Worm (Caenorhabditis elegans) whole organism, young adult: ENCODE results near the gene F53E2.2.

Experiments used
- B0035.1 ChIP-seq: sonication (generic microtip); optimal IDR thresholded peaks from 2 replicates; lab custom pipeline; 2016; ENCODE audit warnings: missing genetic modification characterization, mild to moderate bottlenecking, missing compliant biosample characterization, missing genotype, missing genetic modification reagents
- B0336.3 ChIP-seq: fragments of 200-800 bp; sonication (Bioruptor generic); IDR thresholded peaks from 2 replicates; pipeline ENCODE4 v1.3.6; 2022; ENCODE audit warnings: missing genetic modification characterization, missing compliant biosample characterization
- D2030.7 ChIP-seq: fragments of 200-800 bp; sonication (Bioruptor generic); IDR thresholded peaks from 2 replicates; pipeline ENCODE4 v1.3.6; 2022; ENCODE audit warnings: missing genetic modification reagents, missing genetic modification characterization, missing compliant biosample characterization
- F22D6.2 ChIP-seq: sonication (generic microtip); optimal IDR thresholded peaks from 2 replicates; lab custom pipeline; 2016; ENCODE audit warnings: mild to moderate bottlenecking, missing genetic modification characterization, missing compliant biosample characterization
- F23B12.7 ChIP-seq: sonication (generic microtip); optimal IDR thresholded peaks from 2 replicates; lab custom pipeline; 2017; ENCODE audit warnings: missing genetic modification characterization, mild to moderate bottlenecking, missing compliant biosample characterization, antibody characterized with exemption, moderate library complexity; ENCODE audit not compliant: insufficient read depth
- F33H1.4 ChIP-seq: fragments of 200-800 bp; sonication (Bioruptor generic); IDR thresholded peaks from 2 replicates; pipeline ENCODE4 v1.3.6; 2022; ENCODE audit warnings: missing genetic modification reagents, missing genetic modification characterization, missing compliant biosample characterization
- F37B4.10 ChIP-seq: fragments of 200-800 bp; sonication (Bioruptor generic); IDR thresholded peaks from 2 replicates; pipeline ENCODE4 v1.3.6; 2022; ENCODE audit warnings: missing genetic modification characterization, missing compliant biosample characterization
- F39B2.1 ChIP-seq: fragments of 200-800 bp; sonication (Bioruptor generic); IDR thresholded peaks from 2 replicates; pipeline ENCODE4 v1.3.6; 2022; ENCODE audit warnings: missing genetic modification reagents, missing genetic modification characterization, missing compliant biosample characterization
- Y53G8AR.9 ChIP-seq: fragments of 200-800 bp; sonication (Bioruptor generic); conservative IDR thresholded peaks from 2 replicates; pipeline ENCODE4 v1.3.6; 2022; ENCODE audit warnings: missing genetic modification reagents, missing genetic modification characterization, missing compliant biosample characterization
- Y79H2A.3 ChIP-seq: fragments of 200-800 bp; sonication (Bioruptor generic); conservative IDR thresholded peaks from 2 replicates; pipeline ENCODE4 v1.3.6; 2022; ENCODE audit warnings: missing genetic modification reagents, missing genetic modification characterization, missing compliant biosample characterization
- Y95B8A.8 ChIP-seq: fragments of 200-800 bp; sonication (Bioruptor generic); IDR thresholded peaks from 2 replicates; pipeline ENCODE4 v1.3.6; 2022; ENCODE audit warnings: missing genetic modification reagents, missing genetic modification characterization, missing compliant biosample characterization
- akir-1 ChIP-seq: fragments of 200-800 bp; sonication (Bioruptor generic); optimal IDR thresholded peaks from 2 replicates; lab custom pipeline; 2018; ENCODE audit warnings: mild to moderate bottlenecking, missing genetic modification characterization, moderate library complexity, missing compliant biosample characterization
- attf-6 ChIP-seq: fragments of 200-800 bp; sonication (Bioruptor generic); IDR thresholded peaks from 2 replicates; pipeline ENCODE4 v1.3.6; 2022; ENCODE audit warnings: missing genetic modification reagents, missing genetic modification characterization, missing compliant biosample characterization
- bed-1 ChIP-seq: fragments of 200-800 bp; sonication (Bioruptor generic); IDR thresholded peaks from 2 replicates; pipeline ENCODE4 v1.3.6; 2022; ENCODE audit warnings: missing genetic modification reagents, missing genetic modification characterization, missing compliant biosample characterization
- ceh-27 ChIP-seq: fragments of 200-800 bp; sonication (Bioruptor generic); optimal IDR thresholded peaks from 2 replicates; lab custom pipeline; 2018; ENCODE audit warnings: mild to moderate bottlenecking, missing genetic modification characterization, moderate library complexity, missing compliant biosample characterization
- ceh-40 ChIP-seq: fragments of 200-800 bp; sonication (Bioruptor generic); IDR thresholded peaks from 2 replicates; pipeline ENCODE4 v1.3.6; 2022; ENCODE audit warnings: missing genetic modification characterization, missing compliant biosample characterization
- dpff-1 ChIP-seq: sonication (generic microtip); optimal IDR thresholded peaks from 2 replicates; lab custom pipeline; 2017; ENCODE audit warnings: mild to moderate bottlenecking, missing genetic modification characterization, missing compliant biosample characterization
- egrh-3 ChIP-seq: fragments of 200-800 bp; sonication (Bioruptor generic); IDR thresholded peaks from 2 replicates; pipeline ENCODE4 v1.3.6; 2022; ENCODE audit warnings: missing genetic modification reagents, missing genetic modification characterization, missing compliant biosample characterization
- ekl-4 ChIP-seq: fragments of 200-800 bp; sonication (Bioruptor generic); IDR thresholded peaks from 2 replicates; pipeline ENCODE4 v1.3.6; 2022; ENCODE audit warnings: missing genetic modification reagents, missing genetic modification characterization, missing compliant biosample characterization
- gei-17 ChIP-seq: fragments of 200-800 bp; sonication (Bioruptor generic); optimal IDR thresholded peaks from 2 replicates; lab custom pipeline; 2018; ENCODE audit warnings: mild to moderate bottlenecking, missing genetic modification characterization, missing compliant biosample characterization
- hlh-12 ChIP-seq: sonication (generic microtip); optimal IDR thresholded peaks from 2 replicates; lab custom pipeline; 2016; ENCODE audit warnings: missing genetic modification characterization, missing compliant biosample characterization
- hmg-1.2 ChIP-seq: fragments of 200-800 bp; sonication (Bioruptor generic); IDR thresholded peaks from 2 replicates; pipeline ENCODE4 v1.3.6; 2022; ENCODE audit warnings: missing genetic modification reagents, missing genetic modification characterization, missing compliant biosample characterization
- lin-26 ChIP-seq: fragments of 200-800 bp; sonication (Bioruptor generic); IDR thresholded peaks from 2 replicates; pipeline ENCODE4 v1.3.6; 2022; ENCODE audit warnings: missing genetic modification reagents, missing genetic modification characterization, missing compliant biosample characterization
- lin-35 ChIP-seq, 3 experiments: fragments of 150-350 bp in 2 of 3; sonication (generic microtip) in 1 of 3; optimal IDR thresholded peaks; 2 replicates each; lab custom pipeline; 2014 to 2018; ENCODE audit warnings: missing biosample characterization in 3 of 3, missing genetic modification characterization in 3 of 3, missing genetic modification reagents in 3 of 3
- madf-10 ChIP-seq: sonication (generic microtip); optimal IDR thresholded peaks from 2 replicates; lab custom pipeline; 2016; ENCODE audit warnings: mild to moderate bottlenecking, missing genetic modification characterization, missing compliant biosample characterization
- madf-3 ChIP-seq: fragments of 200-800 bp; sonication (Bioruptor generic); IDR thresholded peaks from 2 replicates; pipeline ENCODE4 v1.3.6; 2022; ENCODE audit warnings: missing genetic modification reagents, missing genetic modification characterization, missing compliant biosample characterization
- madf-6 ChIP-seq: fragments of 200-800 bp; sonication (Bioruptor generic); IDR thresholded peaks from 2 replicates; pipeline ENCODE4 v1.3.6; 2022; ENCODE audit warnings: missing genetic modification reagents, missing genetic modification characterization, missing compliant biosample characterization
- madf-8 ChIP-seq: fragments of 200-800 bp; sonication (Bioruptor generic); conservative IDR thresholded peaks from 2 replicates; pipeline ENCODE4 v1.3.6; 2022; ENCODE audit warnings: missing genetic modification reagents, missing genetic modification characterization, missing compliant biosample characterization
- mes-4 ChIP-seq: sonication (generic microtip); optimal IDR thresholded peaks from 2 replicates; lab custom pipeline; 2016; ENCODE audit warnings: missing genotype, missing genetic modification characterization, missing compliant biosample characterization
- mxl-1 ChIP-seq: sonication (generic microtip); optimal IDR thresholded peaks from 2 replicates; lab custom pipeline; 2016; ENCODE audit warnings: missing genetic modification characterization, missing compliant biosample characterization
- nfya-2 ChIP-seq: fragments of 200-800 bp; sonication (Bioruptor generic); IDR thresholded peaks from 2 replicates; pipeline ENCODE4 v1.3.6; 2022; ENCODE audit warnings: missing genetic modification reagents, missing genetic modification characterization, missing compliant biosample characterization
- nhr-120 ChIP-seq: fragments of 200-800 bp; sonication (Bioruptor generic); IDR thresholded peaks from 2 replicates; pipeline ENCODE4 v1.3.6; 2022; ENCODE audit warnings: missing genetic modification characterization, missing compliant biosample characterization
- nhr-27 ChIP-seq: fragments of 200-800 bp; sonication (Bioruptor generic); optimal IDR thresholded peaks from 2 replicates; lab custom pipeline; 2018; ENCODE audit warnings: mild to moderate bottlenecking, missing genetic modification characterization, moderate library complexity, missing compliant biosample characterization
- pbrm-1 ChIP-seq: fragments of 200-800 bp; sonication (Bioruptor generic); IDR thresholded peaks from 2 replicates; pipeline ENCODE4 v1.3.6; 2022; ENCODE audit warnings: missing genetic modification reagents, missing genetic modification characterization, missing compliant biosample characterization
- pha-4 ChIP-seq: fragments of 150-350 bp; sonication (generic microtip); optimal IDR thresholded peaks from 2 replicates; lab custom pipeline; 2014; ENCODE audit warnings: missing biosample characterization, missing genetic modification reagents, missing genetic modification characterization
- rcor-1 ChIP-seq: fragments of 200-800 bp; sonication (Bioruptor generic); IDR thresholded peaks from 2 replicates; pipeline ENCODE4 v1.3.6; 2022; ENCODE audit warnings: missing genetic modification reagents, missing genetic modification characterization, missing compliant biosample characterization
- rec-8 ChIP-seq, 2 experiments: sonication (generic microtip); optimal IDR thresholded peaks; 2 replicates each; lab custom pipeline; 2016; ENCODE audit warnings: mild to moderate bottlenecking in 2 of 2, missing genetic modification characterization in 2 of 2, missing genetic modification reagents in 2 of 2, missing genotype in 2 of 2, missing biosample characterization in 1 of 2, missing compliant biosample characterization in 1 of 2, moderate library complexity in 1 of 2
- repo-1 ChIP-seq: sonication (generic microtip); optimal IDR thresholded peaks from 2 replicates; lab custom pipeline; 2017; ENCODE audit warnings: mild to moderate bottlenecking, missing genetic modification characterization, missing compliant biosample characterization
- sdz-38 ChIP-seq: sonication (generic microtip); optimal IDR thresholded peaks from 2 replicates; lab custom pipeline; 2016; ENCODE audit warnings: missing genotype, missing genetic modification characterization, missing compliant biosample characterization
- snpc-1.3 ChIP-seq: sonication (generic microtip); optimal IDR thresholded peaks from 2 replicates; lab custom pipeline; 2017; ENCODE audit warnings: missing genetic modification characterization, mild to moderate bottlenecking, missing compliant biosample characterization, antibody characterized with exemption, moderate library complexity, missing genotype, missing genetic modification reagents; ENCODE audit not compliant: insufficient read depth
- snpc-4 ChIP-seq, 5 experiments: fragments of 150-350 bp in 1 of 5; sonication (generic microtip) in 4 of 5; optimal IDR thresholded peaks; 2 replicates each; lab custom pipeline; 2014 to 2018; ENCODE audit warnings: missing genetic modification characterization in 5 of 5, missing biosample characterization in 3 of 5, antibody characterized with exemption in 2 of 5, mild to moderate bottlenecking in 2 of 5, missing compliant biosample characterization in 2 of 5, missing genotype in 2 of 5, moderate library complexity in 2 of 5, missing genetic modification reagents in 1 of 5
- sptf-2 ChIP-seq: fragments of 200-800 bp; sonication (Bioruptor generic); optimal IDR thresholded peaks from 2 replicates; lab custom pipeline; 2018; ENCODE audit warnings: mild to moderate bottlenecking, missing genetic modification characterization, missing compliant biosample characterization
- tbx-9 ChIP-seq: sonication (generic microtip); optimal IDR thresholded peaks from 2 replicates; lab custom pipeline; 2016; ENCODE audit warnings: borderline replicate concordance, missing genetic modification characterization, inconsistent platforms, missing compliant biosample characterization
- zim-3 ChIP-seq: sonication (generic microtip); optimal IDR thresholded peaks from 2 replicates; lab custom pipeline; 2017; ENCODE audit warnings: mild to moderate bottlenecking, missing genetic modification characterization, moderate library complexity, missing compliant biosample characterization
- ztf-26 ChIP-seq: sonication (generic microtip); optimal IDR thresholded peaks from 2 replicates; lab custom pipeline; 2017; ENCODE audit warnings: missing genetic modification characterization, missing compliant biosample characterization
- ztf-28 ChIP-seq: fragments of 200-800 bp; sonication (Bioruptor generic); IDR thresholded peaks from 2 replicates; pipeline ENCODE4 v1.3.6; 2022; ENCODE audit warnings: missing genetic modification reagents, missing genetic modification characterization, missing compliant biosample characterization

Gene F53E2.2

ce11 chrV:1435106-1435505 is 39.8 kb upstream of the F53E2.2 start:
- TF ChIP-seq akir-1 (GFP tag; lab: Kevin White, UChicago) (no peak), nhr-120 (no peak), madf-3 (no peak), madf-6 (GFP tag; lab: Robert Waterston, UW) (no peak), F23B12.7 (tag; lab: Kevin White, UChicago) (no peak), zim-3 (tag; lab: Kevin White, UChicago) (no peak), B0035.1 (tag; lab: Kevin White, UChicago) (no peak), Y53G8AR.9 (GFP tag; lab: Robert Waterston, UW) (no peak), hlh-12 (tag; lab: Kevin White, UChicago) (no peak), bed-1 (GFP tag; lab: Robert Waterston, UW) (no peak), Y79H2A.3 (no peak), mes-4 (tag; lab: Kevin White, UChicago) (no peak), nhr-27 (tag; lab: Kevin White, UChicago) (no peak), dpff-1 (tag; lab: Kevin White, UChicago) (no peak), F37B4.10 (GFP tag; lab: Robert Waterston, UW) (no peak), B0336.3 (GFP tag; lab: Robert Waterston, UW) (no peak), madf-10 (tag; lab: Kevin White, UChicago) (no peak), lin-35 (GFP tag; optimal IDR thresholded peaks at IDR 0.05; lab: Kevin White, UChicago) (no peak)

ce11 chrV:1438205-1438604 is 36.7 kb upstream of the F53E2.2 start:
- TF ChIP-seq lin-26 (GFP tag; lab: Robert Waterston, UW) (no peak), ekl-4 (GFP tag; lab: Robert Waterston, UW) (no peak), rcor-1 (GFP tag; lab: Robert Waterston, UW) (no peak), pbrm-1 (GFP tag; lab: Robert Waterston, UW) (no peak), nfya-2 (no peak), F39B2.1 (GFP tag; lab: Robert Waterston, UW) (no peak), snpc-1.3 (tag; lab: Kevin White, UChicago) (no peak), pha-4 (tag; lab: Kevin White, UChicago) (no peak), akir-1 (GFP tag; lab: Kevin White, UChicago) (no peak), hmg-1.2 (GFP tag; lab: Robert Waterston, UW) (no peak), Y95B8A.8 (GFP tag; lab: Robert Waterston, UW) (no peak), F22D6.2 (tag; lab: Kevin White, UChicago) (no peak), tbx-9 (no peak), rec-8 (tag; optimal IDR thresholded peaks at IDR 0.05; lab: Kevin White, UChicago) (no peak), F33H1.4 (GFP tag; lab: Robert Waterston, UW) (no peak), attf-6 (GFP tag; lab: Robert Waterston, UW) (no peak), egrh-3 (GFP tag; lab: Robert Waterston, UW) (no peak), nhr-27 (tag; lab: Kevin White, UChicago) (no peak), repo-1 (no peak), snpc-4 (GFP tag; optimal IDR thresholded peaks at IDR 0.05; lab: Kevin White, UChicago) (no peak), snpc-4 (tag; optimal IDR thresholded peaks at IDR 0.05; lab: Kevin White, UChicago) (no peak)

- TF ChIP-seq ztf-28 (no peak), ztf-26 (peak; percentile 29), D2030.7 (no peak), ceh-27 (GFP tag; lab: Kevin White, UChicago) (no peak), madf-8 (GFP tag; lab: Robert Waterston, UW) (no peak), sdz-38 (no peak), snpc-4 (GFP tag; optimal IDR thresholded peaks at IDR 0.05; lab: Kevin White, UChicago) (no peak), snpc-4 (tag; optimal IDR thresholded peaks at IDR 0.05; lab: Kevin White, UChicago) (no peak), ceh-40 (GFP tag; lab: Robert Waterston, UW) (no peak), gei-17 (no peak), F22D6.2 (tag; lab: Kevin White, UChicago) (no peak), lin-26 (GFP tag; lab: Robert Waterston, UW) (no peak), sptf-2 (GFP tag; lab: Kevin White, UChicago) (no peak), mxl-1 (tag; lab: Kevin White, UChicago) (no peak), bed-1 (GFP tag; lab: Robert Waterston, UW) (no peak), rec-8 (tag; optimal IDR thresholded peaks at IDR 0.05; lab: Kevin White, UChicago) (no peak)
Measured at ce11 chrV:1438832-1439231, 36.1 kb upstream of the F53E2.2 start, which contains the start of gene R09B5.11. Gene R09B5.11, plus strand, starts transcription at chrV:1439205.
